Worm (Caenorhabditis elegans): ENCODE results near the gene klp-7.

klp-7 gene

DNA sequence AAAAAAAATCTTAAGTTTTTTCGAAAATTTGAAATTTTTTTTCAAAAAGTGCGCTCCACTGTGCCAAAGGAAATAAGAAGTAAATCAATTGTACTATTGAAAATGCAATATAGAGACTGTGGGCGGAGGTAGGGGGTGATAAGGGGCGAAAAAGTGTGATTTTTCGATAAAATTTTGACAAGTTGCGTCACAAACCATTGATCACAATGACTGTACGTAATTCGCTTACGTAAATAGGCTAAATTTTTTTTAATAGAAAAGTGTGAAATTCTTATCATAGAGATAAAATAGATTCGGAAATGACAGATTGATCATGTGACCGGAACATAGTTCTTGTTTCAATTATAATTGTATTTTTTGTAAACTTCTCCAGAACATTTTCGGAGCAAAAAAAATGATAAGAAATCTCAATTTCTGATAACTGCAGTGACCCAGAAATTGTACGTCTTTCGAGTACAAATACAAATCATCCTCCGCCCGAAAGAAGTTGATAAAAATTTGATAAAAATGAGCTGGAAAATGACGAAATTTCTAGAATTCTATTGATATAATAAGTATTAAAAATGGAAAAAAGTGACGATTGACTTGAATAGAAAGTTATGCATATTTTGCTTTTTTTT, 16.9 kb downstream of the klp-7 start:
- TF ChIP-seq F13C5.2 (tag; optimal IDR thresholded peaks at IDR 0.05) (no peak), hnd-1 (tag; optimal IDR thresholded peaks at IDR 0.05) (no peak), flt-1 (GFP tag; IDR thresholded peaks at IDR 0.05) (no peak), tbx-11 (GFP tag; IDR thresholded peaks at IDR 0.05) (no peak), ets-7 (tag; optimal IDR thresholded peaks at IDR 0.05) (no peak), ama-1 (optimal IDR thresholded peaks at IDR 0.05) (no peak), hmbx-1 (tag; optimal IDR thresholded peaks at IDR 0.05) (no peak), pes-1 (GFP tag; IDR thresholded peaks at IDR 0.05) (no peak), hmg-4 (GFP tag; optimal IDR thresholded peaks at IDR 0.05) (no peak), aly-1 (tag; optimal IDR thresholded peaks at IDR 0.05) (no peak), sea-1 (GFP tag; conservative IDR thresholded peaks at IDR 0.05) (no peak), scrt-1 (GFP tag; IDR thresholded peaks at IDR 0.05) (no peak), ceh-13 (GFP tag; optimal IDR thresholded peaks at IDR 0.05) (no peak), B0310.2 (tag; optimal IDR thresholded peaks at IDR 0.05) (no peak)

DNA sequence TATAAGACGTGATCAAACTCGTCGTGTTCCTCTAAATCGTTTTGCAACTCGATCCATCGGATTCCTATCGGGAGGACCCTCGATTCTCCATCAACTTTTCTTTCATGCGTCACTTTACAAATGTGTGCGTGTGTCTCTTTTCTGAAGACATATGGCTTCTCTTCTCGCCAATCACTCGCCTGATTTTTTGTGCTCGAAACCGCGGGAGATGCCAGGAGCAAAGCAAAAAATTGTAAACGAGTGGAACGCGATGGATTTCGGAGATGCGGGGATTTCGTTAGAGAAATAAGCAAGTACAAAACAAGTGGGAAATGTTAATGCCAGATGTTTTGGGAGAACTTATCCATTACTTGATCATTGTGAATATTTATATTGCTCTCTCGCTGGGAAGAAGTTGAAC, 18.5 kb downstream of the klp-7 start:
- TF ChIP-seq hmbx-1 (tag; optimal IDR thresholded peaks at IDR 0.05) (no peak), ets-7 (tag; optimal IDR thresholded peaks at IDR 0.05) (no peak), ceh-36 (tag; optimal IDR thresholded peaks at IDR 0.05) (no peak), flt-1 (GFP tag; IDR thresholded peaks at IDR 0.05) (no peak), tra-4 (tag; optimal IDR thresholded peaks at IDR 0.05) (no peak), B0310.2 (tag; optimal IDR thresholded peaks at IDR 0.05) (no peak)

DNA sequence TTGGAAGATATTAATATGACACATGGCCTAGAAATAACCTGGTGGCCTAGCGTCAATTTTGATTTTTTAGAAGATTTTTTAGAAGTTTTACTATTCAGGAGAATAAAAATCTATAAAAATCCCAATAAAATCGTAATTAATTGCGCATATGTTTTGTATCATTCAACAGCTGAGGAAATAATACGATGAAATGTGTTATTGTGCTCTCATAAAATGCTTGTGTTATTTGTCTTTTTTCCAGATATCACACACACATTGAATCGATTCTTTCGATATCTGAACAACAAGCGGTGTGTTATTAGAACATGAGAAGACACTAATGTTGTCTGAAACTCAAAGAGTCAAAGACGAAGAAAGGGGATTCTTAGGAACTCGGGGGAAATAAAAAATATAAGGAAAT, 19.4 kb downstream of the klp-7 start:
- no peak for TF ChIP-seq hmg-4 (GFP tag; optimal IDR thresholded peaks at IDR 0.05)
- TF ChIP-seq ceh-13 (GFP tag; optimal IDR thresholded peaks at IDR 0.05): no peak
- TF ChIP-seq hnd-1 (tag; optimal IDR thresholded peaks at IDR 0.05): no peak
- no peak for TF ChIP-seq tra-4 (tag; optimal IDR thresholded peaks at IDR 0.05)
- TF ChIP-seq tbx-11 (GFP tag; IDR thresholded peaks at IDR 0.05): no peak
- no peak for TF ChIP-seq tbx-37 (GFP tag; conservative IDR thresholded peaks at IDR 0.05)
- TF ChIP-seq ama-1 (optimal IDR thresholded peaks at IDR 0.05): no peak
- TF ChIP-seq F13C5.2 (tag; optimal IDR thresholded peaks at IDR 0.05): no peak
- TF ChIP-seq ets-7 (tag; optimal IDR thresholded peaks at IDR 0.05): no peak
- TF ChIP-seq B0310.2 (tag; optimal IDR thresholded peaks at IDR 0.05): no peak
- no peak for TF ChIP-seq flt-1 (GFP tag; IDR thresholded peaks at IDR 0.05)

DNA sequence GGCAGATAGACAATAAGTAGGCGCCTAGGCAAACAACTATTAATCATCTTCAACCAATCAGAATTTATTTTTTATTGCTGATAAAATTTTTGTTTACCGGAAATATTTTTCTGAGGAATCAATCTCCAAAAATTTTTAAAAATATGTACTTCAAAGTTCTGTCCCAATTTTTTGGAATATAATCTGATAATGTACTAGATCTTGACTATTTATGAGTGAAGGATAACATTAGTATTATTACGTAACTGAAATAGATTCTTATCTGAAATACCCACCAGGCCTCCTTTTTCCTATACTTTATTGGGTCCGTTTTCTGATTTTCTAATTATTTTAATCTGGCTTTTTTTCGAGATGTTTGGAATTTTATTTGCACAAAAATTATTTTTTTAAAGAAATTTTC, 25.8 kb downstream of the klp-7 start:
- TF ChIP-seq tbx-11 (GFP tag; IDR thresholded peaks at IDR 0.05): no peak
- no peak for TF ChIP-seq ama-1 (optimal IDR thresholded peaks at IDR 0.05)
- TF ChIP-seq ceh-36 (tag; optimal IDR thresholded peaks at IDR 0.05): no peak
- TF ChIP-seq ceh-13 (GFP tag; optimal IDR thresholded peaks at IDR 0.05): no peak
- TF ChIP-seq tbx-37 (GFP tag; conservative IDR thresholded peaks at IDR 0.05): no peak
- no peak for TF ChIP-seq hmbx-1 (tag; optimal IDR thresholded peaks at IDR 0.05)
- no peak for TF ChIP-seq hnd-1 (tag; optimal IDR thresholded peaks at IDR 0.05)
- no peak for TF ChIP-seq sea-1 (GFP tag; conservative IDR thresholded peaks at IDR 0.05)
- TF ChIP-seq pes-1 (GFP tag; IDR thresholded peaks at IDR 0.05): no peak
- TF ChIP-seq aly-1 (tag; optimal IDR thresholded peaks at IDR 0.05): no peak
- no peak for TF ChIP-seq flt-1 (GFP tag; IDR thresholded peaks at IDR 0.05)
- TF ChIP-seq scrt-1 (GFP tag; IDR thresholded peaks at IDR 0.05): no peak
- no peak for TF ChIP-seq B0310.2 (tag; optimal IDR thresholded peaks at IDR 0.05)
- TF ChIP-seq hmg-4 (GFP tag; optimal IDR thresholded peaks at IDR 0.05): no peak
- no peak for TF ChIP-seq F13C5.2 (tag; optimal IDR thresholded peaks at IDR 0.05)
- no peak for TF ChIP-seq tra-4 (tag; optimal IDR thresholded peaks at IDR 0.05)
- TF ChIP-seq ets-7 (tag; optimal IDR thresholded peaks at IDR 0.05): no peak

DNA sequence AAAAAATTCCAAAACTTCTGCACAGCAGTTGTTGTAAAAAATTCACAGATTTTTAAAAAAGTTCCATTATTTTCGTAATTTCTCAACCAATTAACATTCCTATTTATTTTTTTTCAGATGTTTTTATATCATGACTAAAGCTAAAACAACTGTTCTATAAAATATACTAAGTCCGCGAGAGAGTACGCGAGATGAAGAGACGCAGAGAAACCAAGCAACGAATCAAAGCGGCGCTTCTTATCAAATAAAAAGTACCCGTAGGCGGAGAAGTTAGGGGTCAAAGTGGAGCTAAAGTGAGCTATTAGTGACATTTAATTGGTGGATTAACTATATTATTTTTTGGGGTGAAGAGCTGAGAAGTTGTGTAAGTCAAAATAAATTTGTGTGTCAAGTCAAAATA, 26.9 kb downstream of the klp-7 start, which contains the start of gene sbsp-1:
TSS of gene sbsp-1 (plus strand) at position 301 of the 400 bp plus-strand sequence.
- no peak for TF ChIP-seq aly-1 (tag; optimal IDR thresholded peaks at IDR 0.05)

DNA sequence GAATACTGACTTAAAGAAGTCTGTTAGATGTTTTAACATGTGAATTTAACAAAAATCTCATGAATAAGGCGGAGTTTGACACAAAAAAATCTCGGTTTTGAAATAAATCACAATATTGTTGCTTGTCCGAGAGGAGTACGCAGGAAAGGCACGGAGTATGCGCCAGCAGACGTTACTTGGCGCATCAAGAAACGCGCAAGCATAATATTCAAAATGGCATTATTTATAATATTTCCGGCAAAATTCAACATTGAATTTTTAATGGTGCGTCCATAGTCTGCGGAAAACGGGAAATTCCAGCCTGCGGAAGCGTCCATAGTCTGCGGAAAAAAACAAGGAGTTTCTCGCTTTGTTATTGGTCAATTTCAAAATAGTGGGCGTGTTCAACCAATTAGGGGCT, 39.1 kb downstream of the klp-7 start, which contains the start of gene pde-12:
TSS of gene pde-12 (minus strand) at position 148 of the 400 bp plus-strand sequence.
- TF ChIP-seq scrt-1 (GFP tag; IDR thresholded peaks at IDR 0.05): no peak
- TF ChIP-seq ama-1 (optimal IDR thresholded peaks at IDR 0.05): no peak
- no peak for TF ChIP-seq sea-1 (GFP tag; conservative IDR thresholded peaks at IDR 0.05)
- TF ChIP-seq F13C5.2 (tag; optimal IDR thresholded peaks at IDR 0.05): peak; percentile 17
- no peak for TF ChIP-seq tbx-11 (GFP tag; IDR thresholded peaks at IDR 0.05)
- TF ChIP-seq ceh-13 (GFP tag; optimal IDR thresholded peaks at IDR 0.05): no peak
- TF ChIP-seq flt-1 (GFP tag; IDR thresholded peaks at IDR 0.05): 0 out of 2 replicates have a peak, but pooled peaks have one; percentile 17
- no peak for TF ChIP-seq hmbx-1 (tag; optimal IDR thresholded peaks at IDR 0.05)
- TF ChIP-seq hnd-1 (tag; optimal IDR thresholded peaks at IDR 0.05): no peak
- TF ChIP-seq ets-7 (tag; optimal IDR thresholded peaks at IDR 0.05): no peak
- TF ChIP-seq hmg-4 (GFP tag; optimal IDR thresholded peaks at IDR 0.05): no peak
- no peak for TF ChIP-seq B0310.2 (tag; optimal IDR thresholded peaks at IDR 0.05)
- TF ChIP-seq aly-1 (tag; optimal IDR thresholded peaks at IDR 0.05): no peak

DNA sequence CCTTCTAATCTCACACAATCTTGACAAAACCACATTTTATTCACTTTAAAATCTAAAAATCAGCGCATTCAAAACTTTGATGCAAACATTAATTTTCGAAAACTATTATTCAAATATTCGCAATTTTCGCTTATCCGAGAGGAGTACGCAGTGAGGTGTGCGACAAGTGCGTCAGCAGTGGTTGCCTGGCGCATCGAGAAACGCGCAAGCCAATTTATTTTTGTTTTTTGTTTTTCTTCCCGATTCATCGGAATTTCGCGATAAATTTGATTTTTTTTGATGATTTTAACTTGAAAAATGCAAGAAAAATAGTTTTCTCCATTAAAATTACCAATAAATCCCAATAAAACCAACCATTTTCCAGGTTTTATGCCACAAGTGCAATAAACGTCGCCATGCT, 43.1 kb downstream of the klp-7 start, which contains the start of the genes fbxb-85 and hex-3:
TSS of gene fbxb-85 (minus strand) at position 106 of the 400 bp plus-strand sequence.
TSS of gene hex-3 (plus strand) at position 365 of the 400 bp plus-strand sequence.
- TF ChIP-seq hnd-1 (tag; optimal IDR thresholded peaks at IDR 0.05) (peak; percentile 32), B0310.2 (tag; optimal IDR thresholded peaks at IDR 0.05) (peak; percentile 43), ets-7 (tag; optimal IDR thresholded peaks at IDR 0.05) (peak; percentile 42), tbx-11 (GFP tag; IDR thresholded peaks at IDR 0.05) (peak; percentile 76), pes-1 (GFP tag; IDR thresholded peaks at IDR 0.05) (peak; percentile 78), scrt-1 (GFP tag; IDR thresholded peaks at IDR 0.05) (peak; percentile 62; the same call in 1 of the 2 replicates), hmg-4 (GFP tag; optimal IDR thresholded peaks at IDR 0.05) (peak; percentile 84), ceh-13 (GFP tag; optimal IDR thresholded peaks at IDR 0.05) (peak; percentile 48), tra-4 (tag; optimal IDR thresholded peaks at IDR 0.05) (peak; percentile 56), flt-1 (GFP tag; IDR thresholded peaks at IDR 0.05) (peak; percentile 70), ceh-36 (tag; optimal IDR thresholded peaks at IDR 0.05) (peak; percentile 65), aly-1 (tag; optimal IDR thresholded peaks at IDR 0.05) (peak; percentile 52), sea-1 (GFP tag; conservative IDR thresholded peaks at IDR 0.05) (0 out of 2 replicates have a peak, but pooled peaks have one; percentile 67), hmbx-1 (tag; optimal IDR thresholded peaks at IDR 0.05) (peak; percentile 24), ama-1 (optimal IDR thresholded peaks at IDR 0.05) (no peak), tbx-37 (GFP tag; conservative IDR thresholded peaks at IDR 0.05) (peak; percentile 73), F13C5.2 (tag; optimal IDR thresholded peaks at IDR 0.05) (peak; percentile 93)
